Worm (Caenorhabditis elegans) whole organism, mixed stage, embryonic: ENCODE data around the gene pmp-2.

ENCODE experiments used
- M03D4.4 ChIP-seq: sonication (generic microtip); optimal IDR thresholded peaks from 2 replicates; lab custom pipeline; 2017; ENCODE audit warnings: mild to moderate bottlenecking, missing genetic modification characterization, missing compliant biosample characterization
- bed-3 ChIP-seq: fragments of 200-800 bp; sonication (Bioruptor generic); optimal IDR thresholded peaks from 3 replicates; lab custom pipeline; 2018; ENCODE audit warnings: mild to moderate bottlenecking, missing genetic modification characterization, moderate library complexity, missing compliant biosample characterization
- blmp-1 ChIP-seq: fragments of 150-350 bp; optimal IDR thresholded peaks from 2 replicates; lab custom pipeline; 2014; ENCODE audit warnings: missing biosample characterization, missing genetic modification characterization
- ceh-39 ChIP-seq: fragments of 150-350 bp; optimal IDR thresholded peaks from 2 replicates; lab custom pipeline; 2014; ENCODE audit warnings: missing biosample characterization, missing genetic modification characterization
- ceh-43 ChIP-seq: fragments of 200-800 bp; sonication (Bioruptor generic); optimal IDR thresholded peaks from 2 replicates; lab custom pipeline; 2018; ENCODE audit warnings: mild to moderate bottlenecking, missing genetic modification characterization, moderate library complexity, missing compliant biosample characterization
- ceh-83 ChIP-seq: fragments of 200-800 bp; sonication (Bioruptor generic); optimal IDR thresholded peaks from 2 replicates; lab custom pipeline; 2018; ENCODE audit warnings: mild to moderate bottlenecking, missing genetic modification characterization, missing compliant biosample characterization
- ces-1 ChIP-seq: fragments of 150-350 bp; optimal IDR thresholded peaks from 2 replicates; lab custom pipeline; 2014; ENCODE audit warnings: missing biosample characterization, missing genetic modification reagents, missing genetic modification characterization
- cnd-1 ChIP-seq: fragments of 200-800 bp; sonication (Bioruptor generic); optimal IDR thresholded peaks from 2 replicates; lab custom pipeline; 2018; ENCODE audit warnings: mild to moderate bottlenecking, missing genetic modification characterization, missing compliant biosample characterization
- drap-1 ChIP-seq: fragments of 200-800 bp; sonication (Bioruptor generic); optimal IDR thresholded peaks from 3 replicates; lab custom pipeline; 2018; ENCODE audit warnings: mild to moderate bottlenecking, missing genetic modification characterization, missing compliant biosample characterization
- elt-1 ChIP-seq: sonication (generic microtip); optimal IDR thresholded peaks from 2 replicates; lab custom pipeline; 2017; ENCODE audit warnings: missing genetic modification characterization, mild to moderate bottlenecking, missing compliant biosample characterization, antibody characterized with exemption, moderate library complexity, borderline replicate concordance; ENCODE audit not compliant: insufficient read depth
- elt-3 ChIP-seq: fragments of 150-350 bp; optimal IDR thresholded peaks from 2 replicates; lab custom pipeline; 2014; ENCODE audit warnings: missing biosample characterization, missing genetic modification characterization
- flh-1 ChIP-seq: fragments of 200-800 bp; sonication (Bioruptor generic); optimal IDR thresholded peaks from 2 replicates; lab custom pipeline; 2018; ENCODE audit warnings: mild to moderate bottlenecking, missing genetic modification characterization, moderate library complexity, missing compliant biosample characterization
- ham-2 ChIP-seq: fragments of 200-800 bp; sonication (Bioruptor generic); optimal IDR thresholded peaks from 2 replicates; lab custom pipeline; 2018; ENCODE audit warnings: mild to moderate bottlenecking, missing genetic modification characterization, missing compliant biosample characterization
- hlh-1 ChIP-seq: fragments of 150-350 bp; optimal IDR thresholded peaks from 2 replicates; lab custom pipeline; 2014; ENCODE audit warnings: missing biosample characterization, missing genetic modification reagents, missing genetic modification characterization
- lin-13 ChIP-seq: fragments of 150-350 bp; optimal IDR thresholded peaks from 2 replicates; lab custom pipeline; 2014; ENCODE audit warnings: missing biosample characterization, missing genetic modification characterization
- lin-32 ChIP-seq: fragments of 200-800 bp; sonication (Bioruptor generic); optimal IDR thresholded peaks from 2 replicates; lab custom pipeline; 2018; ENCODE audit warnings: mild to moderate bottlenecking, missing genetic modification characterization, missing compliant biosample characterization
- lsy-2 ChIP-seq: fragments of 150-350 bp; optimal IDR thresholded peaks from 2 replicates; lab custom pipeline; 2014; ENCODE audit warnings: missing biosample characterization, missing genetic modification characterization
- mab-5 ChIP-seq: fragments of 150-350 bp; optimal IDR thresholded peaks from 2 replicates; lab custom pipeline; 2014; ENCODE audit warnings: missing biosample characterization, missing genetic modification characterization
- mep-1 ChIP-seq: fragments of 150-350 bp; optimal IDR thresholded peaks from 2 replicates; lab custom pipeline; 2017; ENCODE audit warnings: missing biosample characterization, missing genetic modification reagents, missing genetic modification characterization, inconsistent platforms
- mls-2 ChIP-seq: sonication (generic microtip); optimal IDR thresholded peaks from 2 replicates; lab custom pipeline; 2016; ENCODE audit warnings: mild to moderate bottlenecking, missing genetic modification characterization, moderate library complexity, missing compliant biosample characterization
- nhr-12 ChIP-seq: fragments of 150-350 bp; optimal IDR thresholded peaks from 2 replicates; lab custom pipeline; 2014; ENCODE audit warnings: missing biosample characterization, missing genetic modification characterization
- nhr-2 ChIP-seq: fragments of 150-350 bp; optimal IDR thresholded peaks from 2 replicates; lab custom pipeline; 2014; ENCODE audit warnings: missing biosample characterization, missing genetic modification characterization
- nhr-237 ChIP-seq: fragments of 150-350 bp; optimal IDR thresholded peaks from 2 replicates; lab custom pipeline; 2014; ENCODE audit warnings: missing biosample characterization, missing genetic modification characterization
- nhr-28 ChIP-seq: fragments of 150-350 bp; optimal IDR thresholded peaks from 2 replicates; lab custom pipeline; 2014; ENCODE audit warnings: missing biosample characterization, missing genetic modification characterization
- nhr-76 ChIP-seq: sonication (generic microtip); optimal IDR thresholded peaks from 2 replicates; lab custom pipeline; 2017; ENCODE audit warnings: missing biosample characterization, missing genetic modification characterization
- pha-4 ChIP-seq: fragments of 150-350 bp; optimal IDR thresholded peaks from 2 replicates; lab custom pipeline; 2018; ENCODE audit warnings: missing biosample characterization, missing genetic modification reagents, missing genetic modification characterization
- sem-2 ChIP-seq: fragments of 200-800 bp; sonication (Bioruptor generic); optimal IDR thresholded peaks from 2 replicates; lab custom pipeline; 2018; ENCODE audit warnings: mild to moderate bottlenecking, missing genetic modification characterization, missing compliant biosample characterization
- snpc-4 ChIP-seq: fragments of 150-350 bp; optimal IDR thresholded peaks from 2 replicates; lab custom pipeline; 2014; ENCODE audit warnings: missing biosample characterization, missing genetic modification characterization
- sptf-1 ChIP-seq: sonication (generic microtip); optimal IDR thresholded peaks from 2 replicates; lab custom pipeline; 2017; ENCODE audit warnings: mild to moderate bottlenecking, missing genetic modification characterization, moderate library complexity, missing compliant biosample characterization
- tbx-8 ChIP-seq: fragments of 200-800 bp; sonication (Bioruptor generic); optimal IDR thresholded peaks from 2 replicates; lab custom pipeline; 2018; ENCODE audit warnings: mild to moderate bottlenecking, missing genetic modification characterization, moderate library complexity, missing compliant biosample characterization
- unc-120 ChIP-seq: sonication (generic microtip); optimal IDR thresholded peaks from 2 replicates; lab custom pipeline; 2017; ENCODE audit warnings: missing genetic modification characterization, missing compliant biosample characterization; ENCODE audit not compliant: poor library complexity, severe bottlenecking
- unc-39 ChIP-seq: fragments of 150-350 bp; optimal IDR thresholded peaks from 2 replicates; lab custom pipeline; 2014; ENCODE audit warnings: missing biosample characterization, missing genetic modification characterization
- unc-62 ChIP-seq: fragments of 150-350 bp; optimal IDR thresholded peaks from 2 replicates; lab custom pipeline; 2014; ENCODE audit warnings: missing biosample characterization, missing genetic modification reagents, missing genetic modification characterization
- zip-8 ChIP-seq: fragments of 150-350 bp; optimal IDR thresholded peaks from 2 replicates; lab custom pipeline; 2014; ENCODE audit warnings: missing biosample characterization, missing genetic modification characterization
- ztf-11 ChIP-seq: fragments of 150-350 bp; optimal IDR thresholded peaks from 2 replicates; lab custom pipeline; 2014; ENCODE audit warnings: missing biosample characterization, missing genetic modification characterization

Gene pmp-2

DNA sequence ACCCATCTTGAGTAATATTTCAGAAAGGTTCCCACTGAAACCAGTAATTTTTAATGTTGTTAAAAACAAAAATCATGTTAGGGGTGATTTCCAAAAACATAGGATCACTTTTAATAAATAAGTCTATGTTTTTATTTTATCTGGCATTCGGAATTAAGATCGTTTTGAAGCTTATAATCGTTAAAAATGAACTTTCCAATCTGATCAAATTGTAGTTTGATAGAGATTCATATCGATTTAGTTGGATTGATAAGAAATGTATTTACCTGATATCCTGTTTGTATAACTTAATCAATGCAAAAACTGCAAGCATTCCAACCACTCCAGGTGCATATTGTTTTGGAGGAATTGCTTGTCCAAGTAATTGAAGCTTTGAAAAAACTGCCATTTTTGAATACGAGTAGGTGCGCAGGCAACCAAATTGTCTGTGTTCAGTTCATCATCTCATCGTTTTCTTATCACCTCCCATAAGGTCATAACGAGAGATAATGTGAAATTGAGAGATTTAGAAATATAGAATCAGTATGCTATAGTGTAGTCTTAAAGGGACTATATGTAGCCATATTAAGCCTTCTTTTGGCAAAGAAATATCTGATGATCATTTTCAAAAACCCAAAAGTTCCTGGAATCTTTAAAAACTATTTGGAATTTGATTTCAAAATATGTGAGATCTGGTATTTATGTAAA lies at the start of gene pmp-2:
TSS of gene pmp-2 (minus strand) at position 487 of the 687 bp plus-strand sequence.
- no peak for TF ChIP-seq sptf-1 (tag; lab: Kevin White, UChicago)
- TF ChIP-seq hlh-1 (tag; lab: Kevin White, UChicago), result no peak
- no peak for TF ChIP-seq ham-2 (GFP tag; lab: Kevin White, UChicago)
- no peak for TF ChIP-seq lin-13
- no peak for TF ChIP-seq cnd-1 (tag; lab: Kevin White, UChicago)
- no peak for TF ChIP-seq blmp-1 (tag; lab: Kevin White, UChicago)
- TF ChIP-seq bed-3 (GFP tag; lab: Kevin White, UChicago), result no peak
- no peak for TF ChIP-seq mab-5 (tag; lab: Kevin White, UChicago)
- no peak for TF ChIP-seq unc-39 (tag; lab: Kevin White, UChicago)
- TF ChIP-seq nhr-237 (tag; lab: Kevin White, UChicago), result no peak
- TF ChIP-seq mls-2, result no peak
- TF ChIP-seq lin-32, result no peak
- no peak for TF ChIP-seq ztf-11 (tag; lab: Kevin White, UChicago)
- no peak for TF ChIP-seq snpc-4 (tag; lab: Kevin White, UChicago)
- TF ChIP-seq ceh-83, result no peak
- no peak for TF ChIP-seq elt-3 (tag; lab: Kevin White, UChicago)
- no peak for TF ChIP-seq ceh-43 (GFP tag; lab: Kevin White, UChicago)
- no peak for TF ChIP-seq ceh-39
- TF ChIP-seq nhr-12, result no peak
- no peak for TF ChIP-seq elt-1 (tag; lab: Kevin White, UChicago)

DNA sequence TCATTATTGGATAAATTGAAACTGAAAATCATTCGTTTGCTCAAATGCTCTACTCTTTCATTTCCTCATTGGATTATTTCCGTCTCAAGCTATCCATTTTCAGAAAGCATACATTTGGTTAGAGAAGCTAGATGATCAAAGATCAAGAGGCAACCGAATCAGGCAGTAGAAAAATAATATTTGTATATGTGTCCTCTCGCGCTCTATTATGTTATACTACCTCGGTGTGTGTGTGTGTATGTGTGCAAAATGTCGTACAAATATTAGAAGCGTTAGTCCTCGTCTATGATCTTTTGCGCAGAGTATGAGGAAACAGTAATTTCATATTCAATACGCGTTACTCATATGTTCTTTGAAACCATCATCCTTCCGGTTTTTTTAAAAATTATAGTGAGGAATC lies 49.5 kb upstream of the pmp-2 start:
- TF ChIP-seq pha-4 (tag; lab: Kevin White, UChicago), result peak; percentile 55
- no peak for TF ChIP-seq drap-1 (GFP tag; lab: Kevin White, UChicago)
- TF ChIP-seq ces-1 (GFP tag; lab: Kevin White, UChicago), result peak; percentile 3
- TF ChIP-seq tbx-8, result no peak

DNA sequence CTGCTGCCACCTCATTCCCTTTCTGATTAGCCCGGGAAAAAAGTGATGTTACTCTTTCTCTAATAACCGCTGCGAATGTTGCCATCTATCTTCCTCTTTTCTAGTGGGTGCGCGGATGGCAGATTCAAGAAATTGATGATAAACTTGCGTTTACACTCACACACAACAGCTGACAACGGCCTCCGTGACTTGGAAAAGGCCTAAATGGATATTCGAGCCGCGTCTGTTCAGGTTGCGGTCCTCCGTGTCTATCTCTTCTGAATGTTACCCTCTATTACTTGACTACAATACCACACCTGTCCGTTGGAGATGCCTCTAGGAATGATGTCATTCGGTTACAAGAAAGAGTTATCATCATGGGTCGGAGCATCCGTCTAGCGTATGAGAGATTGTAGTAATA lies 48.9 kb upstream of the pmp-2 start:
- TF ChIP-seq hlh-1 (tag; lab: Kevin White, UChicago) (peak; percentile 97), lin-32 (no peak), nhr-12 (no peak), ces-1 (GFP tag; lab: Kevin White, UChicago) (no peak), unc-62 (GFP tag; lab: Kevin White, UChicago) (peak; percentile 62), nhr-28 (no peak), lin-13 (no peak), sptf-1 (tag; lab: Kevin White, UChicago) (no peak), ceh-39 (no peak), cnd-1 (tag; lab: Kevin White, UChicago) (no peak), flh-1 (GFP tag; lab: Kevin White, UChicago) (no peak), unc-39 (tag; lab: Kevin White, UChicago) (no peak), pha-4 (tag; lab: Kevin White, UChicago) (no peak), M03D4.4 (tag; lab: Kevin White, UChicago) (no peak), ztf-11 (tag; lab: Kevin White, UChicago) (no peak), nhr-76 (no peak), drap-1 (GFP tag; lab: Kevin White, UChicago) (no peak), elt-3 (tag; lab: Kevin White, UChicago) (no peak), nhr-237 (tag; lab: Kevin White, UChicago) (no peak), lsy-2 (tag; lab: Kevin White, UChicago) (no peak), mab-5 (tag; lab: Kevin White, UChicago) (no peak), unc-120 (tag; lab: Kevin White, UChicago) (peak; percentile 91), ham-2 (GFP tag; lab: Kevin White, UChicago) (no peak), mep-1 (tag; lab: Kevin White, UChicago) (no peak), mls-2 (no peak), elt-1 (tag; lab: Kevin White, UChicago) (peak; percentile 60), sem-2 (GFP tag; lab: Kevin White, UChicago) (no peak), tbx-8 (no peak), blmp-1 (tag; lab: Kevin White, UChicago) (no peak), nhr-2 (no peak), ceh-83 (no peak), zip-8 (tag; lab: Kevin White, UChicago) (no peak), bed-3 (GFP tag; lab: Kevin White, UChicago) (no peak), snpc-4 (tag; lab: Kevin White, UChicago) (no peak)
